Worm (Caenorhabditis elegans): ENCODE measurements around the gene pxn-1.
A peak's percentile ranks its signal among the peaks of the same experiment; 100 is the strongest.

The pxn-1 gene

ce11 chrV:8499407-8499806 is 4.7 kb downstream of the pxn-1 start (continued):
- peak; percentile 60 for TF ChIP-seq hmg-1.2 (GFP tag; IDR thresholded peaks at IDR 0.05)
- TF ChIP-seq D2030.7 (GFP tag; IDR thresholded peaks at IDR 0.05) = peak; percentile 68
- 0 out of 2 replicates have a peak, but pooled peaks have one; percentile 59 for TF ChIP-seq ztf-25 (GFP tag; IDR thresholded peaks at IDR 0.05)
- peak; percentile 77 for TF ChIP-seq die-1 (tag; optimal IDR thresholded peaks at IDR 0.05)
- TF ChIP-seq tbx-9 (tag; optimal IDR thresholded peaks at IDR 0.05; ENCODE audit: borderline replicate concordance) = no peak
- no peak for TF ChIP-seq ceh-100 (GFP tag; IDR thresholded peaks at IDR 0.05)
- TF ChIP-seq Y53F4B.3 (GFP tag; IDR thresholded peaks at IDR 0.05) = peak; percentile 66
- TF ChIP-seq mxl-1 (tag; optimal IDR thresholded peaks at IDR 0.05) = peak; percentile 56
- TF ChIP-seq attf-5 (GFP tag; optimal IDR thresholded peaks at IDR 0.05) = peak; percentile 29
- TF ChIP-seq sptf-2 (GFP tag; optimal IDR thresholded peaks at IDR 0.05) = peak; percentile 55
- peak; percentile 24 for TF ChIP-seq snpc-3.4 (tag; optimal IDR thresholded peaks at IDR 0.05)
- no peak for TF ChIP-seq egl-18 (GFP tag; IDR thresholded peaks at IDR 0.05)
- peak; percentile 21 for TF ChIP-seq athp-1 (tag; optimal IDR thresholded peaks at IDR 0.05)
- no peak for TF ChIP-seq ceh-27 (GFP tag; optimal IDR thresholded peaks at IDR 0.05)
- TF ChIP-seq dox-1 (GFP tag; IDR thresholded peaks at IDR 0.05) = peak; percentile 71
- no peak for TF ChIP-seq attf-3 (GFP tag; conservative IDR thresholded peaks at IDR 0.05)
- TF ChIP-seq ztf-18 (tag; optimal IDR thresholded peaks at IDR 0.05) = peak; percentile 67
- TF ChIP-seq unc-130 (GFP tag; optimal IDR thresholded peaks at IDR 0.05) = peak; percentile 1
- TF ChIP-seq cebp-1 (GFP tag; IDR thresholded peaks at IDR 0.05) = no peak
- peak; percentile 30 for TF ChIP-seq cebp-1 (tag; optimal IDR thresholded peaks at IDR 0.05)
- peak; percentile 76; the same call in 1 of the 2 replicates for TF ChIP-seq egl-44 (GFP tag; IDR thresholded peaks at IDR 0.05)
- no peak for TF ChIP-seq madf-3 (GFP tag; IDR thresholded peaks at IDR 0.05)
- peak; percentile 55; the same call in 1 of the 2 replicates for TF ChIP-seq F39B2.1 (GFP tag; IDR thresholded peaks at IDR 0.05)
- TF ChIP-seq tbp1 (GFP tag; optimal IDR thresholded peaks at IDR 0.05) = peak; percentile 91
- TF ChIP-seq mes-4 (tag; optimal IDR thresholded peaks at IDR 0.05) = peak; percentile 19
- peak; percentile 51; the same call in 1 of the 2 replicates for TF ChIP-seq madf-6 (GFP tag; IDR thresholded peaks at IDR 0.05)
- no peak for TF ChIP-seq mcd-1 (GFP tag; IDR thresholded peaks at IDR 0.05)
- TF ChIP-seq him-1 (tag; optimal IDR thresholded peaks at IDR 0.05) = peak; percentile 75
- peak; percentile 84 for TF ChIP-seq snpc-1.1 (tag; optimal IDR thresholded peaks at IDR 0.05; ENCODE audit: insufficient read depth)
- TF ChIP-seq F33H1.4 (GFP tag; IDR thresholded peaks at IDR 0.05) = 0 out of 2 replicates have a peak, but pooled peaks have one; percentile 13
- TF ChIP-seq nhr-90 (tag; optimal IDR thresholded peaks at IDR 0.05) = peak; percentile 71
- TF ChIP-seq egrh-3 (GFP tag; IDR thresholded peaks at IDR 0.05) = no peak
- TF ChIP-seq lir-1 (GFP tag; conservative IDR thresholded peaks at IDR 0.05) = no peak
- TF ChIP-seq lsy-27 (tag; optimal IDR thresholded peaks at IDR 0.05; ENCODE audit: borderline replicate concordance, insufficient read depth) = no peak
- TF ChIP-seq akir-1 (GFP tag; optimal IDR thresholded peaks at IDR 0.05) = no peak
- peak; percentile 97 for TF ChIP-seq lin-26 (GFP tag; IDR thresholded peaks at IDR 0.05)

- TF ChIP-seq athp-1 (tag; optimal IDR thresholded peaks at IDR 0.05) (peak; percentile 100), egl-44 (GFP tag; IDR thresholded peaks at IDR 0.05) (peak; percentile 100), F57A8.1 (GFP tag; optimal IDR thresholded peaks at IDR 0.05) (peak; percentile 100), lsy-27 (tag; optimal IDR thresholded peaks at IDR 0.05; ENCODE audit: borderline replicate concordance, insufficient read depth) (peak; percentile 62), Y67H2A.10 (GFP tag; conservative IDR thresholded peaks at IDR 0.05) (peak; percentile 89), die-1 (tag; optimal IDR thresholded peaks at IDR 0.05) (peak; percentile 99), nhr-179 (tag; optimal IDR thresholded peaks at IDR 0.05) (peak; percentile 90), B0261.1 (tag; optimal IDR thresholded peaks at IDR 0.05) (peak; percentile 99), Y53F4B.3 (GFP tag; IDR thresholded peaks at IDR 0.05) (peak; percentile 94), bed-2 (GFP tag; IDR thresholded peaks at IDR 0.05) (peak; percentile 93), F57C9.4 (tag; optimal IDR thresholded peaks at IDR 0.05) (peak; percentile 99), B0019.2 (GFP tag; conservative IDR thresholded peaks at IDR 0.05) (peak; percentile 92), unc-62 (GFP tag; optimal IDR thresholded peaks at IDR 0.05) (peak; percentile 28), let-526 (GFP tag; IDR thresholded peaks at IDR 0.05) (peak; percentile 96), ceh-40 (GFP tag; IDR thresholded peaks at IDR 0.05) (peak; percentile 98), lin-26 (GFP tag; IDR thresholded peaks at IDR 0.05) (peak; percentile 100), rcor-1 (GFP tag; IDR thresholded peaks at IDR 0.05) (peak; percentile 98), D2030.7 (GFP tag; IDR thresholded peaks at IDR 0.05) (peak; percentile 93), Y53G8AR.9 (GFP tag; conservative IDR thresholded peaks at IDR 0.05) (peak; percentile 99)
Observed at ce11 chrV:8500348-8500747, 5.7 kb downstream of the pxn-1 start.
